Fruit fly (Drosophila melanogaster) whole organism, prepupa: ENCODE measurements around the gene CG33271.
A peak's percentile ranks its signal among the peaks of the same experiment; 100 is the strongest.

Experiments
- CG10669 ChIP-seq: fragments of 200-800 bp; sonication (Bioruptor generic); optimal IDR thresholded peaks from 3 replicates; lab custom pipeline; 2018; ENCODE audit warnings: missing biosample characterization, mild to moderate bottlenecking, missing genetic modification characterization, moderate library complexity
- CG11294 ChIP-seq: fragments of 200-800 bp; sonication (Bioruptor generic); IDR thresholded peaks from 2 replicates; pipeline ENCODE4 v1.3.6; 2022; ENCODE audit warnings: missing biosample characterization, missing genetic modification characterization
- CG11762 ChIP-seq: fragments of 200-800 bp; sonication (Bioruptor generic); optimal IDR thresholded peaks from 3 replicates; lab custom pipeline; 2016; ENCODE audit warnings: missing biosample characterization, missing genetic modification characterization; ENCODE audit not compliant: insufficient read depth
- CG11902 ChIP-seq: fragments of 200-800 bp; sonication (Bioruptor generic); optimal IDR thresholded peaks from 3 replicates; lab custom pipeline; 2016; ENCODE audit warnings: missing biosample characterization, missing genetic modification characterization
- CG16779 ChIP-seq: fragments of 200-800 bp; sonication (Bioruptor generic); optimal IDR thresholded peaks from 3 replicates; lab custom pipeline; 2017; ENCODE audit warnings: missing biosample characterization, mild to moderate bottlenecking, missing genetic modification characterization
- CG3919 ChIP-seq: fragments of 200-800 bp; sonication (Bioruptor generic); optimal IDR thresholded peaks from 3 replicates; lab custom pipeline; 2016; ENCODE audit warnings: missing biosample characterization, missing genetic modification characterization
- CG6276 ChIP-seq: fragments of 200-800 bp; sonication (Bioruptor generic); optimal IDR thresholded peaks from 2 replicates; lab custom pipeline; 2017; ENCODE audit warnings: missing biosample characterization, mild to moderate bottlenecking, missing genetic modification characterization
- CG6808 ChIP-seq: fragments of 200-800 bp; sonication (Bioruptor generic); optimal IDR thresholded peaks from 3 replicates; lab custom pipeline; 2017; ENCODE audit warnings: missing biosample characterization, missing genetic modification characterization, mild to moderate bottlenecking, moderate library complexity, missing genetic modification reagents
- CG6854 ChIP-seq: fragments of 200-800 bp; sonication (Bioruptor generic); optimal IDR thresholded peaks from 2 replicates; lab custom pipeline; 2017; ENCODE audit warnings: missing biosample characterization, mild to moderate bottlenecking, missing genetic modification characterization
- CG7368 ChIP-seq: fragments of 200-800 bp; sonication (Bioruptor generic); optimal IDR thresholded peaks from 3 replicates; lab custom pipeline; 2016; ENCODE audit warnings: missing biosample characterization, missing genetic modification characterization
- CG8119 ChIP-seq: fragments of 200-800 bp; sonication (Bioruptor generic); IDR thresholded peaks from 3 replicates; pipeline ENCODE4 v1.3.6; 2022; ENCODE audit warnings: missing biosample characterization, missing genetic modification characterization
- CG8319 ChIP-seq: fragments of 200-800 bp; sonication (Bioruptor generic); optimal IDR thresholded peaks from 3 replicates; lab custom pipeline; 2016; ENCODE audit warnings: missing biosample characterization, missing genetic modification characterization
- CG8632 ChIP-seq: fragments of 200-800 bp; sonication (Bioruptor generic); optimal IDR thresholded peaks from 3 replicates; lab custom pipeline; 2016; ENCODE audit warnings: missing biosample characterization, missing genetic modification characterization
- CG9139 ChIP-seq: fragments of 200-800 bp; sonication (Bioruptor generic); optimal IDR thresholded peaks from 3 replicates; lab custom pipeline; 2017; ENCODE audit warnings: missing biosample characterization, mild to moderate bottlenecking, missing genetic modification characterization
- Eip78C ChIP-seq: fragments of 200-800 bp; sonication (Bioruptor generic); peaks from one replicate; lab custom pipeline; 2016; ENCODE audit warnings: missing biosample characterization, missing genetic modification characterization
- Ets21C ChIP-seq: fragments of 200-800 bp; sonication (Bioruptor generic); optimal IDR thresholded peaks from 3 replicates; lab custom pipeline; 2016; ENCODE audit warnings: missing biosample characterization, missing genetic modification characterization
- Ets96B ChIP-seq: fragments of 200-800 bp; optimal IDR thresholded peaks from 2 replicates; lab custom pipeline; 2019; ENCODE audit warnings: missing biosample characterization, mild to moderate bottlenecking, missing genetic modification characterization, moderate library complexity
- Gug ChIP-seq: fragments of 200-800 bp; sonication (Bioruptor generic); IDR thresholded peaks from 2 replicates; pipeline ENCODE4 v1.3.6; 2022; ENCODE audit warnings: missing biosample characterization, missing genetic modification characterization
- Hr4 ChIP-seq: fragments of 200-800 bp; sonication (Bioruptor generic); optimal IDR thresholded peaks from 3 replicates; lab custom pipeline; 2016; ENCODE audit warnings: missing biosample characterization, missing genetic modification characterization
- Lpt ChIP-seq: fragments of 200-800 bp; sonication (Bioruptor generic); optimal IDR thresholded peaks from 3 replicates; lab custom pipeline; 2016; ENCODE audit warnings: missing biosample characterization, missing genetic modification characterization
- Met ChIP-seq: fragments of 200-800 bp; sonication (Bioruptor generic); optimal IDR thresholded peaks from 3 replicates; lab custom pipeline; 2016; ENCODE audit warnings: missing biosample characterization, missing genetic modification characterization
- Sox102F ChIP-seq: fragments of 200-800 bp; sonication (Bioruptor generic); optimal IDR thresholded peaks from 2 replicates; lab custom pipeline; 2016; ENCODE audit warnings: missing biosample characterization, mild to moderate bottlenecking, missing genetic modification characterization
- Sox14 ChIP-seq: fragments of 200-800 bp; sonication (Bioruptor generic); optimal IDR thresholded peaks from 3 replicates; lab custom pipeline; 2016; ENCODE audit warnings: missing biosample characterization, missing genetic modification characterization
- achi ChIP-seq: fragments of 200-800 bp; sonication (Bioruptor generic); optimal IDR thresholded peaks from 3 replicates; lab custom pipeline; 2016; ENCODE audit warnings: missing biosample characterization, missing genetic modification characterization
- acj6 ChIP-seq: fragments of 200-800 bp; sonication (Bioruptor generic); optimal IDR thresholded peaks from 3 replicates; lab custom pipeline; 2016; ENCODE audit warnings: missing biosample characterization, missing genetic modification characterization
- dac ChIP-seq: fragments of 200-800 bp; sonication (Bioruptor generic); optimal IDR thresholded peaks from 2 replicates; lab custom pipeline; 2017; ENCODE audit warnings: missing biosample characterization, mild to moderate bottlenecking, missing genetic modification characterization
- dsx ChIP-seq: fragments of 200-800 bp; optimal IDR thresholded peaks from 3 replicates; lab custom pipeline; 2019; ENCODE audit warnings: missing biosample characterization, mild to moderate bottlenecking, missing genetic modification characterization, moderate library complexity; ENCODE audit not compliant: poor library complexity, severe bottlenecking
- eg ChIP-seq: fragments of 200-800 bp; sonication (Bioruptor generic); IDR thresholded peaks from 3 replicates; pipeline ENCODE4 v1.3.6; 2022; ENCODE audit warnings: missing biosample characterization, missing genetic modification characterization
- esn ChIP-seq: fragments of 200-800 bp; sonication (Bioruptor generic); optimal IDR thresholded peaks from 2 replicates; lab custom pipeline; 2016; ENCODE audit warnings: missing biosample characterization, mild to moderate bottlenecking, missing genetic modification characterization, moderate library complexity
- fd85E ChIP-seq: fragments of 200-800 bp; sonication (Bioruptor generic); optimal IDR thresholded peaks from 3 replicates; lab custom pipeline; 2016; ENCODE audit warnings: missing biosample characterization, missing genetic modification characterization
- fkh ChIP-seq: fragments of 200-800 bp; sonication (Bioruptor generic); optimal IDR thresholded peaks from 3 replicates; lab custom pipeline; 2017; ENCODE audit warnings: missing biosample characterization, mild to moderate bottlenecking, missing genetic modification characterization, moderate library complexity
- lz ChIP-seq: fragments of 200-800 bp; sonication (Bioruptor generic); optimal IDR thresholded peaks from 3 replicates; lab custom pipeline; 2016; ENCODE audit warnings: missing biosample characterization, missing genetic modification characterization
- net ChIP-seq: fragments of 200-800 bp; sonication (Bioruptor generic); optimal IDR thresholded peaks from 3 replicates; lab custom pipeline; 2016; ENCODE audit warnings: missing biosample characterization, missing genetic modification characterization
- pdm3 ChIP-seq: fragments of 200-800 bp; sonication (Bioruptor generic); optimal IDR thresholded peaks from 3 replicates; lab custom pipeline; 2016; ENCODE audit warnings: missing biosample characterization, missing genetic modification characterization
- salr ChIP-seq, 2 experiments: fragments of 200-800 bp; sonication (Bioruptor generic); optimal IDR thresholded peaks; 3 replicates each; lab custom pipeline; 2016 to 2018; ENCODE audit warnings: missing biosample characterization in 2 of 2, missing genetic modification characterization in 2 of 2, mild to moderate bottlenecking in 1 of 2
- ss ChIP-seq, 2 experiments: fragments of 200-800 bp; sonication (Bioruptor generic); optimal IDR thresholded peaks; 2 replicates in 1 of 2; 3 replicates in 1 of 2; lab custom pipeline; 2017 to 2018; ENCODE audit warnings: mild to moderate bottlenecking in 2 of 2, missing biosample characterization in 2 of 2, missing genetic modification characterization in 2 of 2, moderate library complexity in 1 of 2
- svp ChIP-seq: fragments of 200-800 bp; sonication (Bioruptor generic); peaks from one replicate; lab custom pipeline; 2016; ENCODE audit warnings: missing biosample characterization, missing genetic modification characterization
- topi ChIP-seq: fragments of 200-800 bp; sonication (Bioruptor generic); optimal IDR thresholded peaks from 3 replicates; lab custom pipeline; 2016; ENCODE audit warnings: missing biosample characterization, missing genetic modification characterization
- vri ChIP-seq: fragments of 200-800 bp; sonication (Bioruptor generic); optimal IDR thresholded peaks from 3 replicates; lab custom pipeline; 2016; ENCODE audit warnings: missing biosample characterization, mild to moderate bottlenecking, missing genetic modification characterization

Gene CG33271

DNA sequence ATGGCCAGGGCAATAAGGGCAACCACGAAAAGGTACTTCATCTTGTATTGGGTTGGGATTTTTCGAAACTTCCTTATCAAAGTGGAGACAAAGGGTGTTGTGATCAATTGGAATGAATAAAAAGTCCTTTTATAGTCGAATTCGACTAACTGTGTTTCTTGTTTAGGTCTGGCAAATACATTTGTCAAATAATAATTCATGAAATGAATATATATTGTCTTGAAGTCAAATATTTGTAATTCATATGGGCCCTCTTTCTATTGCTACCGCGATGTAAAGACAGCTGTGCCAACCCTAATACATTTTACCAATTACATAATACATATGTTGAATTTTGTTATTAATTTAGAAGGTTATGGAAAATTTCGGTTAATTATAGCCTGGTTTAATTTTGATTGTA lies at the start of gene CG33271:
CG33271 (minus strand) TSS at position 101 of the 400 bp plus-strand sequence.
- TF ChIP-seq fkh = peak; percentile 32
- TF ChIP-seq lz (GFP tag; lab: Kevin White, UChicago) = no peak

DNA sequence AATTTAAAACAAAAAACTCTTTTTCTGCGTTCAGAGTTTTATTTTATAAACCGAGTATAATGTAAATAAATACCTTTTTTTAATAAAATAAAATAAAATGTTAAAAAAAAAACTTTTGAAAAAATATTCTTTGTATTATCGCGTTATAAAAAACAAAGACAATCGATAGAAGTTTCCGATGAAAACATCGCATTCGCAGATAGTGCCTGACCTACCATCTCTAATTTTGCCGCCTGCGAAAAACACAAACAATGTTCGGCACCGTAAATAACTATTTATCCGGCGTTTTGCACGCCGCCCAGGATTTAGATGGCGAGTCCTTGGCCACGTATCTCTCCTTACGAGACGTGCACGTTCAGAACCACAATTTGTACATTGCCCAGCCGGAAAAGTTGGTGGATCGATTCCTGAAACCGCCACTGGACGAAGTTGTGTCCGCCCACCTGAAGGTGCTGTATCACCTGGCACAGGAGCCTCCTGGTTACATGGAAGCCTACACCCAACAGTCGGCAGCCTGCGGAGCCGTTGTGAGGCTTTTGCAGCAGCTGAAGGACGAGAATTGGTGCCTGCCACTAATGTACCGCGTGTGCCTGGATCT lies 49.0 kb upstream of the CG33271 start, which contains the start of gene PCID2:
PCID2 (plus strand) TSS at position 213 of the 598 bp plus-strand sequence.
- no peak for TF ChIP-seq Hr4 (GFP tag; lab: Kevin White, UChicago)
- peak; percentile 16 for TF ChIP-seq Eip78C (GFP tag; lab: Kevin White, UChicago)
- no peak for TF ChIP-seq CG6854 (GFP tag; lab: Kevin White, UChicago)
- TF ChIP-seq Ets21C (GFP tag; lab: Kevin White, UChicago) = no peak
- no peak for TF ChIP-seq CG11762 (GFP tag; lab: Kevin White, UChicago)
- peak; percentile 82 for TF ChIP-seq svp (GFP tag; lab: Kevin White, UChicago)

DNA sequence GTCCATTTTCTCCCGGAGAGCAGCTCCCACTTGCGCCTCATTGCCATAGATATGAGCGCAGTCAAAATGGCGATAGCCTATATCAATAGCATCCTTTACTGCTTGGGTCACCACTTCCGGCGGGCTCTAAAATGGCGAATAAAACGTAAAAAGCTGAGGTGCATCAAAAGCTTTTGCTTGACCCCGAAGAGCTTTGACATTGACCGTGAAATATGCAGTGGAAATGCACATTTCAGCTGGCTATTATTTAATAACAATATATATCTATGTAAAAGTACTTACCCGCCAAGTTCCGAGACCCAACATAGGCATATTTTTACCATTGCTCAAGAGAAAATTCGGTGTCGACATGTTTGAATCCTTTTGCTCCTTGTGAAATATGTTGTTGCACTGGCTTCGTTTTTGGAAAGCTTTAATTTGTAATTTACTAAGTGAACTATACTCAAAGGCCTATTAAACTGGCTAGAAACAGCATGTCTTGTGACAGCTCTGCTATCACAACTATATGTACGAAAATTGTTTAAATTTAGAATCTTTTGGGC lies 48.4 kb upstream of the CG33271 start, which contains the start of gene CG6083:
CG6083 (minus strand) TSS at position 492 of the 542 bp plus-strand sequence.
- TF ChIP-seq CG9139 (GFP tag; lab: Kevin White, UChicago) = no peak
- TF ChIP-seq CG6276 = no peak
- no peak for TF ChIP-seq Ets96B (tag; lab: Kevin White, UChicago)
- TF ChIP-seq eg (GFP tag; lab: Robert Waterston, UW) = no peak
- no peak for TF ChIP-seq achi (GFP tag; lab: Kevin White, UChicago)
- no peak for TF ChIP-seq Ets21C (GFP tag; lab: Kevin White, UChicago)
- no peak for TF ChIP-seq dsx
- no peak for TF ChIP-seq Met
- TF ChIP-seq CG3919 (GFP tag; lab: Kevin White, UChicago) = no peak
- no peak for TF ChIP-seq svp (GFP tag; lab: Kevin White, UChicago)
- TF ChIP-seq Gug (GFP tag; lab: Robert Waterston, UW) = no peak
- TF ChIP-seq dac (GFP tag; lab: Kevin White, UChicago) = no peak
- no peak for TF ChIP-seq CG6808 (GFP tag; lab: Kevin White, UChicago)
- TF ChIP-seq vri (GFP tag; lab: Kevin White, UChicago) = no peak
- TF ChIP-seq fkh = no peak
- no peak for TF ChIP-seq net
- TF ChIP-seq CG8319 (GFP tag; lab: Kevin White, UChicago) = no peak
- no peak for TF ChIP-seq CG8632

DNA sequence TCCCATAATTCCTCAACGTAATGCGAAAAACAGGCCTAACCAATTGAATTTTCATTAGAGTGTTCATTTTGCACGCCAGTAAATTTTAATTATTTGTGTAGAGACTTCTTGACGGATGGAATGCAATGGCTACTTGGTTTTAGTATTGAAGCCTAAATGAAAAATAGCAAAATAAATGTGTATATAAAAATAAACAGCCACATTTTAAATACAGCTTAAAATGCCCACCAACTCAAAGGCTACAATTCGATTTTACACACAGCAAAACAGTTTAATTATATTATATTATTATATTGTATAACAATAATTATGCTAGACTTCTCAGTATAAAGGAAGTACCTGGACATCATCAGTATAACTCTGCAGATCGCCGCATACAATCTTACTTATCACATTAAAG lies 47.0 kb upstream of the CG33271 start, which contains the start of gene Akr1B:
Akr1B (minus strand) TSS at position 101 of the 400 bp plus-strand sequence.
- no peak for TF ChIP-seq dsx
- no peak for TF ChIP-seq CG9139 (GFP tag; lab: Kevin White, UChicago)
- no peak for TF ChIP-seq Sox14 (GFP tag; lab: Kevin White, UChicago)
- TF ChIP-seq Lpt (GFP tag; lab: Kevin White, UChicago) = no peak
- TF ChIP-seq esn (GFP tag; lab: Kevin White, UChicago) = no peak
- TF ChIP-seq salr (GFP tag; optimal IDR thresholded peaks at IDR 0.05; lab: Kevin White, UChicago) = no peak

DNA sequence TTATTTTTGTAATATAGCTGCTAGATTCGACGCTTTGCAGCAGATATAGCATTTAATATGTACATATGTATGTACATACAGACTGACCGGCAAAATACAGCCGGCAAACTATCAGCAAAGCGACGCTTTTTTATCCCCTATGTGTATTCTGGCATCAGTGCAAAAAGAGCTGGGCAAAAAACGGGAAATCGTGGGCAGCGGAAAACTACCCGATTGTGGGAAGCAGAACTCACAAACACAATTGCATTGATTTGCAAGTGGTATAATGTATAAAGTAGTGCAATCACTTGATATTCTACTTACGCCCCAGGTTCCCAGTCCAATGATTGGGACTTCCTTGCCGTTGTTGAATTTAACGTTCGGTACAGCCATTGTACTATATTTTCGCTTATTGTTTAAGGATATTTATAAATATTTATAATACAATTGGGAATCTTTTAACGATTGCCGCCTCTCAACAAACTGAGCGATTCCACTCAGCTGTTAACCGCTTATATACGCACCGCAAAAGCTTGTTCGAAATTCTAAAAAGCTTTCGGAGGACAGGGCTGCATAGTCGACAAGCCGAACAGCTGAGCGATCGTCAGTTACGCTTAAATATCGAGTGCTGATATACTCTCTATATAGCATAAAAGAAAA lies 46.1 kb upstream of the CG33271 start:
- peak; percentile 66 for TF ChIP-seq Eip78C (GFP tag; lab: Kevin White, UChicago)
- peak; percentile 18 for TF ChIP-seq CG9139 (GFP tag; lab: Kevin White, UChicago)
- TF ChIP-seq acj6 (GFP tag; lab: Kevin White, UChicago) = no peak
- TF ChIP-seq vri (GFP tag; lab: Kevin White, UChicago) = peak; percentile 3
- no peak for TF ChIP-seq fd85E
- no peak; the same call in 2 of the 3 replicates for TF ChIP-seq CG8119 (GFP tag; lab: Robert Waterston, UW)
- TF ChIP-seq ss (GFP tag; optimal IDR thresholded peaks at IDR 0.05; lab: Kevin White, UChicago) = peak; percentile 42 to 53
- TF ChIP-seq CG6808 (GFP tag; lab: Kevin White, UChicago) = peak; percentile 17
- TF ChIP-seq Lpt (GFP tag; lab: Kevin White, UChicago) = no peak
- no peak for TF ChIP-seq CG8632
- TF ChIP-seq CG11762 (GFP tag; lab: Kevin White, UChicago) = no peak
- peak; percentile 12 for TF ChIP-seq topi (GFP tag; lab: Kevin White, UChicago)
- no peak for TF ChIP-seq CG11294
- no peak for TF ChIP-seq Sox102F (GFP tag; lab: Kevin White, UChicago)
- TF ChIP-seq net = peak; percentile 7
- TF ChIP-seq Ets21C (GFP tag; lab: Kevin White, UChicago) = no peak
- no peak for TF ChIP-seq CG8319 (GFP tag; lab: Kevin White, UChicago)
- peak; percentile 4 for TF ChIP-seq CG16779 (tag; lab: Kevin White, UChicago)
- no peak for TF ChIP-seq pdm3 (GFP tag; lab: Kevin White, UChicago)
- no peak for TF ChIP-seq CG11902
- peak; percentile 5 for TF ChIP-seq CG10669 (GFP tag; lab: Kevin White, UChicago)
- TF ChIP-seq CG7368 (GFP tag; lab: Kevin White, UChicago) = no peak
- TF ChIP-seq esn (GFP tag; lab: Kevin White, UChicago) = peak; percentile 25
- TF ChIP-seq fkh = no peak
